Worm (Caenorhabditis elegans): ENCODE measurements around the gene msp-65.

Gene msp-65

DNA sequence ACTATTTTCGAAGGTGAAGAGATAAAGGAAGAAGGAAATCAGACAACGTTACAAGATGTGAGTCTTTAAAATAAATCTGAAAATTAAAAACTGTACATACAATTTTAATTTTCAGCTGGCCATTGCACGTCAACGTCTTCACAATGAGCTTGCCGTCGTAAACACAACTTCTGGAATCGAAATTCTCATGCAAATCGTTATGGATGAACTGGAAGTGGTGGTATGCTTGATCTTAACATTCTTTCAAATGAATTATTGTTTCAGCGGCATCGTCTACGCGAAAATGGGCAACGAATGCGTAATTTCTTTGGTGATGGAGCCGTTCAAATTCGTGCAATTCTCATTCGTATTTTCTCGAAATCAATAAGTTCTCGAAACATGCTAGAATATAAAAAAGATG is 38.2 kb downstream of the msp-65 start:
- TF ChIP-seq ztf-25 (GFP tag; IDR thresholded peaks at IDR 0.05), result no peak
- TF ChIP-seq ceh-40 (GFP tag; IDR thresholded peaks at IDR 0.05), result no peak
- TF ChIP-seq ztf-22 (GFP tag; optimal IDR thresholded peaks at IDR 0.05), result no peak
- no peak for TF ChIP-seq C17E4.6 (GFP tag; IDR thresholded peaks at IDR 0.05)
- TF ChIP-seq Y79H2A.3 (GFP tag; conservative IDR thresholded peaks at IDR 0.05), result no peak
- no peak for TF ChIP-seq lsy-27 (tag; optimal IDR thresholded peaks at IDR 0.05; ENCODE audit: borderline replicate concordance, insufficient read depth)
- TF ChIP-seq tlf-1 (GFP tag; optimal IDR thresholded peaks at IDR 0.05), result no peak
- no peak for TF ChIP-seq lin-26 (GFP tag; IDR thresholded peaks at IDR 0.05)
- TF ChIP-seq ceh-91 (GFP tag; IDR thresholded peaks at IDR 0.05), result no peak
- TF ChIP-seq egrh-3 (GFP tag; IDR thresholded peaks at IDR 0.05), result no peak
- TF ChIP-seq xnd-1 (tag; optimal IDR thresholded peaks at IDR 0.05), result no peak
- TF ChIP-seq sea-2 (GFP tag; IDR thresholded peaks at IDR 0.05), result no peak
- no peak for TF ChIP-seq F57C9.4 (tag; optimal IDR thresholded peaks at IDR 0.05)
- no peak for TF ChIP-seq nfyb-1 (GFP tag; IDR thresholded peaks at IDR 0.05)
- TF ChIP-seq cebp-1 (GFP tag; IDR thresholded peaks at IDR 0.05), result no peak
- TF ChIP-seq cebp-1 (tag; optimal IDR thresholded peaks at IDR 0.05), result no peak
- no peak for TF ChIP-seq aptf-3 (GFP tag; IDR thresholded peaks at IDR 0.05)
- no peak for TF ChIP-seq ceh-27 (GFP tag; optimal IDR thresholded peaks at IDR 0.05)
- no peak for TF ChIP-seq F57A8.1 (GFP tag; optimal IDR thresholded peaks at IDR 0.05)
- TF ChIP-seq T26A5.8 (tag; optimal IDR thresholded peaks at IDR 0.05), result no peak

DNA sequence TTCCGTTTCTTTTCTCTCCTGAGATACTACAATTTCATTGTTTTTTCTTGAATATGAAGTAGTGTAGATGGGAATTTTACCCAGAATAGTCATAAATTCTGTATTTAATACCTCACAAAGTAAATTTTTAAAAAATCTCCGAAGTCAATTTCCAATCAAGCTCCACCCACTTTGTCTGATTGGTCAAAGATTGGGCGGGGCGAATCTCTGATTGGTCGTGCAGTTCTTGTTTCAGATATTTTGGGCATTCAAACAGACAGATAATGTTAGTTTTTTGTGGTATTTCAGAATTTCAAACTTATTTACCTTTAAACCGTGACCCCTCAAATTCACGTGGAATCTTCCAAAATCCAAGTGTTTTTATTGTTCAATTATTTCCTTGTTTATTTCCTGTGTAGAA is 44.2 kb downstream of the msp-65 start, which contains the start of gene F41H10.5:
TSS of gene F41H10.5 (plus strand) at position 375 of the 400 bp plus-strand sequence.
- TF ChIP-seq nhr-90 (tag; optimal IDR thresholded peaks at IDR 0.05) (no peak), rpc-1 (optimal IDR thresholded peaks at IDR 0.05) (no peak), rpc-1 (tag; optimal IDR thresholded peaks at IDR 0.05) (no peak), madf-8 (GFP tag; conservative IDR thresholded peaks at IDR 0.05) (no peak), lsy-27 (tag; optimal IDR thresholded peaks at IDR 0.05; ENCODE audit: borderline replicate concordance, insufficient read depth) (no peak), dpl-1 (GFP tag; optimal IDR thresholded peaks at IDR 0.05) (no peak), nhr-27 (tag; optimal IDR thresholded peaks at IDR 0.05) (no peak), somi-1 (GFP tag; optimal IDR thresholded peaks at IDR 0.05) (no peak), let-607 (tag; optimal IDR thresholded peaks at IDR 0.05) (no peak), zim-3 (tag; optimal IDR thresholded peaks at IDR 0.05) (no peak), egl-44 (GFP tag; IDR thresholded peaks at IDR 0.05) (no peak)

DNA sequence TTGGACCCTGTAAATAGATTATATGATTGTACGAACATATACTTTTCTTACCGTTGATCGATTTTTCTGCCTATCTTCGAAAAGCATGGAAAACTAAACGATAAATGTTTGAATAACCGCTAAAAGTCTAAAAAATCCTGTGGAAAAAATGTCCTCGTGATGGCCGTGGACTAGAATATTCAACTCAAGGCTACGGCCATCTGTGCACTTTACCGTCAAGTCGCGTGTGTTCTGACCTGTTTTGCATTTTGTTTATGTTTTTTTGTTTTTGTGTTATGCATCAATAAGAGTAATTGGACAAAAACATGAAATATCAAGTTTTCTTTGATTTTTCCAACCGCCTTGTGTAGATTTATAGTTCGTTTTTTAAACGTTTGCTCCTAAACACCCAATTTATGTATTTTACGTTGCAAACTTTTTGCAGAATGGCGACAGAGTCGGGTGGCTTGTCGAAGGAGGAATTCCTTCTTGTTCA is 47.8 kb downstream of the msp-65 start, which contains the start of the genes hda-6 and F41H10.4:
TSS of gene hda-6 (minus strand) at position 172 of the 475 bp plus-strand sequence.
TSS of gene F41H10.4 (plus strand) at position 425 of the 475 bp plus-strand sequence.
- TF ChIP-seq madf-3 (GFP tag; IDR thresholded peaks at IDR 0.05) (no peak), F57C9.4 (tag; optimal IDR thresholded peaks at IDR 0.05) (no peak), sptf-2 (GFP tag; optimal IDR thresholded peaks at IDR 0.05) (no peak), efl-1 (GFP tag; optimal IDR thresholded peaks at IDR 0.05) (peak; percentile 34), B0035.1 (tag; optimal IDR thresholded peaks at IDR 0.05) (no peak), pbrm-1 (GFP tag; IDR thresholded peaks at IDR 0.05) (peak; percentile 31; the same call in 1 of the 2 replicates), ceh-79 (tag; optimal IDR thresholded peaks at IDR 0.05) (no peak), ZK185.1 (tag; optimal IDR thresholded peaks at IDR 0.05; ENCODE audit: poor library complexity, severe bottlenecking) (peak; percentile 88), unc-130 (GFP tag; optimal IDR thresholded peaks at IDR 0.05) (peak; percentile 55), lsl-1 (GFP tag; optimal IDR thresholded peaks at IDR 0.05) (peak; percentile 54), C06A6.2 (GFP tag; conservative IDR thresholded peaks at IDR 0.05) (no peak), snpc-3.4 (tag; optimal IDR thresholded peaks at IDR 0.05) (peak; percentile 78), F10E7.11 (tag; optimal IDR thresholded peaks at IDR 0.05) (no peak), dpl-1 (GFP tag; optimal IDR thresholded peaks at IDR 0.05) (peak; percentile 3), mel-28 (tag; optimal IDR thresholded peaks at IDR 0.05; ENCODE audit: borderline replicate concordance) (no peak), him-1 (tag; optimal IDR thresholded peaks at IDR 0.05) (no peak), hmg-20 (GFP tag; IDR thresholded peaks at IDR 0.05) (no peak), mcd-1 (GFP tag; IDR thresholded peaks at IDR 0.05) (peak; percentile 77), ceh-100 (GFP tag; IDR thresholded peaks at IDR 0.05) (0 out of 2 replicates have a peak, but pooled peaks have one; percentile 11), T07F8.4 (tag; optimal IDR thresholded peaks at IDR 0.05) (no peak)
